Worm (Caenorhabditis elegans) whole organism, young adult: ENCODE data around the gene ftr-1.

Experiments
- C06A6.2 ChIP-seq: fragments of 200-800 bp; sonication (Bioruptor generic); conservative IDR thresholded peaks from 2 replicates; pipeline ENCODE4 v1.3.6; 2022; ENCODE audit warnings: missing genetic modification characterization, missing compliant biosample characterization
- C17E4.6 ChIP-seq: fragments of 200-800 bp; sonication (Bioruptor generic); IDR thresholded peaks from 2 replicates; pipeline ENCODE4 v1.3.6; 2022; ENCODE audit warnings: missing genetic modification reagents, missing genetic modification characterization, missing compliant biosample characterization
- F22D6.2 ChIP-seq: sonication (generic microtip); optimal IDR thresholded peaks from 2 replicates; lab custom pipeline; 2016; ENCODE audit warnings: mild to moderate bottlenecking, missing genetic modification characterization, missing compliant biosample characterization
- F23B12.7 ChIP-seq: sonication (generic microtip); optimal IDR thresholded peaks from 2 replicates; lab custom pipeline; 2017; ENCODE audit warnings: missing genetic modification characterization, mild to moderate bottlenecking, missing compliant biosample characterization, antibody characterized with exemption, moderate library complexity; ENCODE audit not compliant: insufficient read depth
- F39B2.1 ChIP-seq: fragments of 200-800 bp; sonication (Bioruptor generic); IDR thresholded peaks from 2 replicates; pipeline ENCODE4 v1.3.6; 2022; ENCODE audit warnings: missing genetic modification reagents, missing genetic modification characterization, missing compliant biosample characterization
- F52B5.7 ChIP-seq: sonication (generic microtip); optimal IDR thresholded peaks from 2 replicates; lab custom pipeline; 2016; ENCODE audit warnings: mild to moderate bottlenecking, missing genetic modification characterization, missing compliant biosample characterization
- K12H6.12 ChIP-seq: fragments of 200-800 bp; sonication (Bioruptor generic); optimal IDR thresholded peaks from 2 replicates; lab custom pipeline; 2018; ENCODE audit warnings: mild to moderate bottlenecking, missing genetic modification characterization, missing compliant biosample characterization
- Y53G8AR.9 ChIP-seq: fragments of 200-800 bp; sonication (Bioruptor generic); conservative IDR thresholded peaks from 2 replicates; pipeline ENCODE4 v1.3.6; 2022; ENCODE audit warnings: missing genetic modification reagents, missing genetic modification characterization, missing compliant biosample characterization
- Y95B8A.8 ChIP-seq: fragments of 200-800 bp; sonication (Bioruptor generic); IDR thresholded peaks from 2 replicates; pipeline ENCODE4 v1.3.6; 2022; ENCODE audit warnings: missing genetic modification reagents, missing genetic modification characterization, missing compliant biosample characterization
- ZK185.1 ChIP-seq: sonication (generic microtip); optimal IDR thresholded peaks from 2 replicates; lab custom pipeline; 2016; ENCODE audit warnings: mild to moderate bottlenecking, missing genetic modification characterization, missing compliant biosample characterization; ENCODE audit not compliant: poor library complexity, severe bottlenecking
- aptf-2 ChIP-seq: fragments of 200-800 bp; sonication (Bioruptor generic); conservative IDR thresholded peaks from 2 replicates; pipeline ENCODE4 v1.3.6; 2022; ENCODE audit warnings: missing genetic modification reagents, missing genetic modification characterization, missing compliant biosample characterization
- ceh-40 ChIP-seq: fragments of 200-800 bp; sonication (Bioruptor generic); IDR thresholded peaks from 2 replicates; pipeline ENCODE4 v1.3.6; 2022; ENCODE audit warnings: missing genetic modification characterization, missing compliant biosample characterization
- egl-18 ChIP-seq: fragments of 200-800 bp; sonication (Bioruptor generic); IDR thresholded peaks from 2 replicates; pipeline ENCODE4 v1.3.6; 2022; ENCODE audit warnings: missing genetic modification reagents, missing genetic modification characterization, missing compliant biosample characterization
- egl-44 ChIP-seq: fragments of 200-800 bp; sonication (Bioruptor generic); IDR thresholded peaks from 2 replicates; pipeline ENCODE4 v1.3.6; 2022; ENCODE audit warnings: missing genetic modification reagents, missing genetic modification characterization, missing compliant biosample characterization
- ets-4 ChIP-seq: fragments of 200-800 bp; sonication (Bioruptor generic); optimal IDR thresholded peaks from 2 replicates; lab custom pipeline; 2018; ENCODE audit warnings: mild to moderate bottlenecking, missing genetic modification characterization, missing compliant biosample characterization
- fkh-3 ChIP-seq: sonication (generic microtip); optimal IDR thresholded peaks from 2 replicates; lab custom pipeline; 2016; ENCODE audit warnings: mild to moderate bottlenecking, missing genetic modification characterization, missing compliant biosample characterization
- hmg-20 ChIP-seq: fragments of 200-800 bp; sonication (Bioruptor generic); IDR thresholded peaks from 2 replicates; pipeline ENCODE4 v1.3.6; 2022; ENCODE audit warnings: missing genetic modification reagents, missing genetic modification characterization, missing compliant biosample characterization
- hsf-1 ChIP-seq: fragments of 200-800 bp; sonication (Bioruptor generic); IDR thresholded peaks from 2 replicates; pipeline ENCODE4 v1.3.6; 2022; ENCODE audit warnings: missing genetic modification reagents, missing genetic modification characterization, missing compliant biosample characterization
- let-526 ChIP-seq: fragments of 200-800 bp; sonication (Bioruptor generic); IDR thresholded peaks from 2 replicates; pipeline ENCODE4 v1.3.6; 2022; ENCODE audit warnings: missing genetic modification reagents, missing genetic modification characterization, missing compliant biosample characterization
- lin-26 ChIP-seq: fragments of 200-800 bp; sonication (Bioruptor generic); IDR thresholded peaks from 2 replicates; pipeline ENCODE4 v1.3.6; 2022; ENCODE audit warnings: missing genetic modification reagents, missing genetic modification characterization, missing compliant biosample characterization
- madf-8 ChIP-seq: fragments of 200-800 bp; sonication (Bioruptor generic); conservative IDR thresholded peaks from 2 replicates; pipeline ENCODE4 v1.3.6; 2022; ENCODE audit warnings: missing genetic modification reagents, missing genetic modification characterization, missing compliant biosample characterization
- mel-28 ChIP-seq: sonication (generic microtip); optimal IDR thresholded peaks from 2 replicates; lab custom pipeline; 2016; ENCODE audit warnings: borderline replicate concordance, mild to moderate bottlenecking, missing genetic modification characterization, missing compliant biosample characterization
- mes-4 ChIP-seq: sonication (generic microtip); optimal IDR thresholded peaks from 2 replicates; lab custom pipeline; 2016; ENCODE audit warnings: missing genotype, missing genetic modification characterization, missing compliant biosample characterization
- mxl-1 ChIP-seq: sonication (generic microtip); optimal IDR thresholded peaks from 2 replicates; lab custom pipeline; 2016; ENCODE audit warnings: missing genetic modification characterization, missing compliant biosample characterization
- nhr-179 ChIP-seq: sonication (generic microtip); optimal IDR thresholded peaks from 2 replicates; lab custom pipeline; 2016; ENCODE audit warnings: mild to moderate bottlenecking, missing genetic modification characterization, missing compliant biosample characterization
- rec-8 ChIP-seq, 2 experiments: sonication (generic microtip); optimal IDR thresholded peaks; 2 replicates each; lab custom pipeline; 2016; ENCODE audit warnings: mild to moderate bottlenecking in 2 of 2, missing genetic modification characterization in 2 of 2, missing genetic modification reagents in 2 of 2, missing genotype in 2 of 2, missing biosample characterization in 1 of 2, missing compliant biosample characterization in 1 of 2, moderate library complexity in 1 of 2
- repo-1 ChIP-seq: sonication (generic microtip); optimal IDR thresholded peaks from 2 replicates; lab custom pipeline; 2017; ENCODE audit warnings: mild to moderate bottlenecking, missing genetic modification characterization, missing compliant biosample characterization
- rpc-1 ChIP-seq, 2 experiments: fragments of 150-350 bp in 1 of 2; sonication (generic microtip) in 1 of 2; optimal IDR thresholded peaks; 2 replicates each; lab custom pipeline; 2014 to 2018; ENCODE audit warnings: missing biosample characterization in 1 of 2, missing genetic modification characterization in 1 of 2, missing genetic modification reagents in 1 of 2, missing genotype in 1 of 2
- snpc-1.3 ChIP-seq: sonication (generic microtip); optimal IDR thresholded peaks from 2 replicates; lab custom pipeline; 2017; ENCODE audit warnings: missing genetic modification characterization, mild to moderate bottlenecking, missing compliant biosample characterization, antibody characterized with exemption, moderate library complexity, missing genotype, missing genetic modification reagents; ENCODE audit not compliant: insufficient read depth
- somi-1 ChIP-seq: fragments of 200-800 bp; sonication (Bioruptor generic); optimal IDR thresholded peaks from 2 replicates; lab custom pipeline; 2018; ENCODE audit warnings: mild to moderate bottlenecking, missing genetic modification characterization, missing compliant biosample characterization
- sptf-2 ChIP-seq: fragments of 200-800 bp; sonication (Bioruptor generic); optimal IDR thresholded peaks from 2 replicates; lab custom pipeline; 2018; ENCODE audit warnings: mild to moderate bottlenecking, missing genetic modification characterization, missing compliant biosample characterization
- unc-130 ChIP-seq: sonication (generic microtip); optimal IDR thresholded peaks from 2 replicates; lab custom pipeline; 2016; ENCODE audit warnings: missing genetic modification reagents, missing genetic modification characterization, missing compliant biosample characterization
- xnd-1 ChIP-seq: sonication (generic microtip); optimal IDR thresholded peaks from 2 replicates; lab custom pipeline; 2016; ENCODE audit warnings: missing genotype, missing genetic modification reagents, missing genetic modification characterization, missing compliant biosample characterization
- ztf-3 ChIP-seq: fragments of 200-800 bp; sonication (Bioruptor generic); optimal IDR thresholded peaks from 2 replicates; lab custom pipeline; 2018; ENCODE audit warnings: mild to moderate bottlenecking, missing genetic modification characterization, missing compliant biosample characterization

Gene ftr-1

DNA sequence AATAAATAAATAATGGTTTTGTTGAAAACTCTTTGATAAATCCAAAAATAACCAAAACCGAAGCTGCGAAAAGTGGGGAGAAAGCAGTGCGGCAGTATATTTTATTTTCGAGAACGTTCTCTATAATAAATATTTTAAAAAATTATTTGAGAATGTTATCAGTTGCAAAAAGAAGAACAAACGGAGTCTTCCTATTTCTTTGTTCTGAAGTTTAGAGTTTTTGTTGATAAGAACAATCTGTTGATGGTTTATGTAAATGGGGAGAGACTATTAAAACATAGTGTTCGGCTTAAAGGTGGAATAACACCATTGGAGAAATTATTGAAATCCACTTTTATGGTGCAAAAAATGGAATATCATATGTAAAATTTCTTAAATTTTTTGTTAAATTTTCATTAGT is 16.3 kb downstream of the ftr-1 start:
- TF ChIP-seq repo-1 (tag; lab: Kevin White, UChicago) (no peak), aptf-2 (GFP tag; lab: Robert Waterston, UW) (no peak), xnd-1 (tag; lab: Kevin White, UChicago) (no peak), rec-8 (tag; optimal IDR thresholded peaks at IDR 0.05; lab: Kevin White, UChicago) (no peak), F52B5.7 (tag; lab: Kevin White, UChicago) (no peak), mel-28 (no peak), nhr-179 (tag; lab: Kevin White, UChicago) (no peak), C17E4.6 (GFP tag; lab: Robert Waterston, UW) (no peak), hsf-1 (GFP tag; lab: Robert Waterston, UW) (no peak)
- TF ChIP-seq, all 124 proteins: peak for 0

DNA sequence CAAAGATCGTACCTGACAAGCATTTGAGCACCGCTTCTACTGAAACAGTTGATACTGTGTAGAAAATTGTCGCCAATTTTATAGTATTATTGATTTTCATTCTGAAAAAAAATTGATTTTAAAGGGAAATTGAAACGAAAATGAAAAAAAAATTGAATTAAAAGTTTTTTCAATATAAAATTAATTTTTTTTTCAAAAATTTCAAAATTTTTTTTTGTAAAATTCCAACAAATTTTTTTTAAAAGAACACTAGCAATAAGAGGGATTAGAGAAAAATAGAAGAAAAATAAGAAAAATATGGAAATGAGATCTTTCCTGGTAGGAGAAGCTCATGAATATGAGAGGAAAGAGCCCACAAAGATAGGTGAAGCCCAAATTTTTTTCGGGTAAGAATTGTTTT is 18.4 kb downstream of the ftr-1 start, which contains the start of gene Y113G7B.11:
Y113G7B.11 (minus strand) TSS at position 101 of the 400 bp plus-strand sequence.
- no peak for TF ChIP-seq rpc-1 (optimal IDR thresholded peaks at IDR 0.05; lab: Kevin White, UChicago)
- TF ChIP-seq rpc-1 (tag; optimal IDR thresholded peaks at IDR 0.05; lab: Kevin White, UChicago) = no peak
- no peak for TF ChIP-seq F39B2.1
- no peak for TF ChIP-seq Y53G8AR.9 (GFP tag; lab: Robert Waterston, UW)
- TF ChIP-seq sptf-2 (GFP tag; lab: Kevin White, UChicago) = no peak
- no peak for TF ChIP-seq unc-130 (GFP tag; lab: Kevin White, UChicago)
- TF ChIP-seq ztf-3 (GFP tag; lab: Kevin White, UChicago) = no peak
- TF ChIP-seq hmg-20 (GFP tag; lab: Robert Waterston, UW) = no peak
- TF ChIP-seq mes-4 (tag; lab: Kevin White, UChicago) = no peak
- no peak for TF ChIP-seq F22D6.2 (tag; lab: Kevin White, UChicago)

DNA sequence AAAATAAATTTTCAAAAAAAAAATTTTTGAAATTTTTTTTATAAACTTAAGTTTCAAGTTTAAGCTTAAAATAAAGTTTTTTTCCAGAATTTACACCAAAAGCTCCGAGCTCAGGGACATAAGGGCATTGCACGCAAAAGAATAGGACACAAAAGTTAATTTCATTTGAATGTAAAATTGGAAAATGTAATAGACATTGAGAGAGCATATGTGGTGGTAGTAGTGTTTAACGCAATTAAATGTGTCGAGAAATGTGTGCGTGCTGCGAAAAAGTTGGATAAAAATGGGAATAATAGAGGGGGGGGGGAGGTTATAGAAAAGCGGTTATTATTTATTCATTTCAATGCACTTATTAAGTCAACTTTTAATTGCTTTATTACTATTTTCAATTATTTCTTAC is 23.8 kb downstream of the ftr-1 start:
- TF ChIP-seq C06A6.2 (GFP tag; lab: Robert Waterston, UW) (no peak), ets-4 (GFP tag; lab: Kevin White, UChicago) (no peak), let-526 (GFP tag; lab: Robert Waterston, UW) (no peak), hmg-20 (GFP tag; lab: Robert Waterston, UW) (no peak), K12H6.12 (no peak), F39B2.1 (no peak), madf-8 (GFP tag; lab: Robert Waterston, UW) (no peak), C17E4.6 (GFP tag; lab: Robert Waterston, UW) (no peak), mxl-1 (tag; lab: Kevin White, UChicago) (no peak), fkh-3 (tag; lab: Kevin White, UChicago) (no peak), F23B12.7 (no peak), somi-1 (GFP tag; lab: Kevin White, UChicago) (no peak), egl-44 (GFP tag; lab: Robert Waterston, UW) (no peak), ZK185.1 (tag; lab: Kevin White, UChicago) (no peak), snpc-1.3 (no peak), egl-18 (GFP tag; lab: Robert Waterston, UW) (no peak), repo-1 (tag; lab: Kevin White, UChicago) (no peak), lin-26 (GFP tag; lab: Robert Waterston, UW) (no peak), ceh-40 (GFP tag; lab: Robert Waterston, UW) (no peak), Y95B8A.8 (GFP tag; lab: Robert Waterston, UW) (no peak)
- TF ChIP-seq, all 124 proteins: peak for 0
